Fruit fly (Drosophila melanogaster) whole organism, embryonic: ENCODE measurements around the gene LysB.

ENCODE experiments used
- Abd-B ChIP-seq: fragments of 200-800 bp; sonication (Bioruptor generic); optimal IDR thresholded peaks from 2 replicates; lab custom pipeline; 2018; ENCODE audit warnings: missing biosample characterization, mild to moderate bottlenecking, missing genetic modification characterization, moderate library complexity
- Aef1 ChIP-seq: fragments of 200-800 bp; sonication (Bioruptor generic); IDR thresholded peaks from 3 replicates; pipeline ENCODE4 v1.3.6; 2022; ENCODE audit warnings: missing biosample characterization, missing genetic modification characterization
- Atf6 ChIP-seq: fragments of 200-800 bp; sonication (Bioruptor generic); IDR thresholded peaks from 2 replicates; pipeline ENCODE4 v1.3.6; 2022; ENCODE audit warnings: missing biosample characterization, missing genetic modification characterization
- B-H1 ChIP-seq: fragments of 200-800 bp; sonication (Bioruptor generic); IDR thresholded peaks from 3 replicates; pipeline ENCODE4 v1.3.6; 2022; ENCODE audit warnings: missing biosample characterization, missing genetic modification characterization
- CG11696 ChIP-seq: fragments of 200-800 bp; sonication (Bioruptor generic); IDR thresholded peaks from 2 replicates; pipeline ENCODE4 v1.3.6; 2022; ENCODE audit warnings: missing biosample characterization, missing genetic modification characterization
- CG12391 ChIP-seq: fragments of 200-800 bp; sonication (Bioruptor generic); optimal IDR thresholded peaks from 3 replicates; lab custom pipeline; 2018; ENCODE audit warnings: missing biosample characterization, mild to moderate bottlenecking, missing genetic modification characterization, moderate library complexity
- CG13424 ChIP-seq: fragments of 200-800 bp; sonication (Bioruptor generic); optimal IDR thresholded peaks from 2 replicates; lab custom pipeline; 2019; ENCODE audit warnings: missing biosample characterization, mild to moderate bottlenecking, missing genetic modification characterization, moderate library complexity
- CG17186 ChIP-seq: fragments of 200-800 bp; sonication (Bioruptor generic); optimal IDR thresholded peaks from 3 replicates; lab custom pipeline; 2017; ENCODE audit warnings: missing biosample characterization, missing genetic modification reagents, missing genetic modification characterization
- CG17612 ChIP-seq: fragments of 200-800 bp; sonication (Bioruptor generic); IDR thresholded peaks from 2 replicates; pipeline ENCODE4 v1.3.6; 2022; ENCODE audit warnings: missing biosample characterization, missing genetic modification characterization
- CG17912 ChIP-seq: fragments of 200-800 bp; sonication (Bioruptor generic); optimal IDR thresholded peaks from 2 replicates; lab custom pipeline; 2018; ENCODE audit warnings: missing biosample characterization, mild to moderate bottlenecking, missing genetic modification characterization
- CG2202 ChIP-seq: fragments of 200-800 bp; sonication (Bioruptor generic); optimal IDR thresholded peaks from 2 replicates; lab custom pipeline; 2018; ENCODE audit warnings: missing biosample characterization, mild to moderate bottlenecking, missing genetic modification characterization
- CG30020 ChIP-seq: fragments of 200-800 bp; optimal IDR thresholded peaks from 2 replicates; lab custom pipeline; 2019; ENCODE audit warnings: missing biosample characterization, mild to moderate bottlenecking, missing genetic modification characterization, moderate library complexity
- CG30403 ChIP-seq: fragments of 200-800 bp; sonication (Bioruptor generic); optimal IDR thresholded peaks from 3 replicates; lab custom pipeline; 2016; ENCODE audit warnings: missing biosample characterization, missing genetic modification characterization
- CG42726 ChIP-seq: fragments of 200-800 bp; sonication (Bioruptor generic); IDR thresholded peaks from 2 replicates; pipeline ENCODE4 v1.3.6; 2022; ENCODE audit warnings: missing biosample characterization, missing genetic modification characterization; ENCODE audit not compliant: partially characterized antibody
- CG4282 ChIP-seq: fragments of 200-800 bp; sonication (Bioruptor generic); optimal IDR thresholded peaks from 2 replicates; lab custom pipeline; 2016; ENCODE audit warnings: missing biosample characterization, missing genetic modification characterization
- CG4424 ChIP-seq: fragments of 200-800 bp; sonication (Bioruptor generic); optimal IDR thresholded peaks from 3 replicates; lab custom pipeline; 2016; ENCODE audit warnings: missing biosample characterization, missing genetic modification characterization
- CG4854 ChIP-seq: fragments of 200-800 bp; sonication (Bioruptor generic); optimal IDR thresholded peaks from 2 replicates; lab custom pipeline; 2016; ENCODE audit warnings: missing biosample characterization, missing genetic modification characterization, inconsistent platforms
- CG6654 ChIP-seq: fragments of 200-800 bp; sonication (Bioruptor generic); optimal IDR thresholded peaks from 2 replicates; lab custom pipeline; 2017; ENCODE audit warnings: missing biosample characterization, mild to moderate bottlenecking, missing genetic modification characterization
- CG7987 ChIP-seq: fragments of 200-800 bp; sonication (Bioruptor generic); optimal IDR thresholded peaks from 2 replicates; lab custom pipeline; 2018; ENCODE audit warnings: missing biosample characterization, mild to moderate bottlenecking, missing genetic modification characterization, moderate library complexity
- CG8281 ChIP-seq: fragments of 200-800 bp; sonication (Bioruptor generic); optimal IDR thresholded peaks from 2 replicates; lab custom pipeline; 2018; ENCODE audit warnings: missing biosample characterization, mild to moderate bottlenecking, missing genetic modification characterization, moderate library complexity
- CG8388 ChIP-seq: fragments of 200-800 bp; sonication (Bioruptor generic); optimal IDR thresholded peaks from 2 replicates; lab custom pipeline; 2019; ENCODE audit warnings: missing biosample characterization, mild to moderate bottlenecking, missing genetic modification characterization, moderate library complexity
- CG8924 ChIP-seq: fragments of 200-800 bp; optimal IDR thresholded peaks from 3 replicates; lab custom pipeline; 2019; ENCODE audit warnings: missing biosample characterization, mild to moderate bottlenecking, missing genetic modification characterization, moderate library complexity
- CG9817 ChIP-seq: fragments of 200-800 bp; sonication (Bioruptor generic); optimal IDR thresholded peaks from 2 replicates; lab custom pipeline; 2018; ENCODE audit warnings: missing biosample characterization, mild to moderate bottlenecking, missing genetic modification characterization, moderate library complexity
- CG9932 ChIP-seq: fragments of 200-800 bp; sonication (Bioruptor generic); IDR thresholded peaks from 2 replicates; pipeline ENCODE4 v1.3.6; 2022; ENCODE audit warnings: missing biosample characterization, missing genetic modification characterization
- Dp ChIP-seq: fragments of 200-800 bp; sonication (Bioruptor generic); optimal IDR thresholded peaks from 2 replicates; lab custom pipeline; 2018; ENCODE audit warnings: missing biosample characterization, mild to moderate bottlenecking, missing genetic modification characterization, moderate library complexity
- H2.0 ChIP-seq: fragments of 200-800 bp; sonication (Bioruptor generic); IDR thresholded peaks from 2 replicates; pipeline ENCODE4 v1.3.6; 2022; ENCODE audit warnings: missing biosample characterization, missing genetic modification characterization
- Hmx ChIP-seq: fragments of 200-800 bp; sonication (Bioruptor generic); optimal IDR thresholded peaks from 2 replicates; lab custom pipeline; 2016; ENCODE audit warnings: missing biosample characterization, missing genetic modification characterization
- Hsf ChIP-seq: fragments of 200-800 bp; sonication (Bioruptor generic); optimal IDR thresholded peaks from 3 replicates; lab custom pipeline; 2016; ENCODE audit warnings: missing biosample characterization, missing genetic modification characterization
- NK7.1 ChIP-seq: fragments of 200-800 bp; sonication (Bioruptor generic); optimal IDR thresholded peaks from 3 replicates; lab custom pipeline; 2016; ENCODE audit warnings: missing biosample characterization, missing genetic modification characterization
- Nf-YC ChIP-seq: fragments of 200-800 bp; optimal IDR thresholded peaks from 3 replicates; lab custom pipeline; 2019; ENCODE audit warnings: missing biosample characterization, mild to moderate bottlenecking, missing genetic modification characterization, moderate library complexity
- Rfx ChIP-seq: fragments of 200-800 bp; sonication (Bioruptor generic); IDR thresholded peaks from 2 replicates; pipeline ENCODE4 v1.3.6; 2022; ENCODE audit warnings: missing biosample characterization, missing genetic modification characterization
- Spps ChIP-seq: fragments of 200-800 bp; sonication (Bioruptor generic); optimal IDR thresholded peaks from 2 replicates; lab custom pipeline; 2018; ENCODE audit warnings: missing biosample characterization, mild to moderate bottlenecking, missing genetic modification characterization
- ac ChIP-seq: fragments of 200-800 bp; sonication (Bioruptor generic); optimal IDR thresholded peaks from 3 replicates; lab custom pipeline; 2017; ENCODE audit warnings: missing biosample characterization, mild to moderate bottlenecking, missing genetic modification characterization
- crp ChIP-seq, 2 experiments: fragments of 200-800 bp; sonication (Bioruptor generic); optimal IDR thresholded peaks; 2 replicates in 1 of 2; 3 replicates in 1 of 2; lab custom pipeline; 2017; ENCODE audit warnings: missing biosample characterization in 2 of 2, missing genetic modification characterization in 2 of 2, mild to moderate bottlenecking in 1 of 2, moderate library complexity in 1 of 2
- dati ChIP-seq: fragments of 200-800 bp; sonication (Bioruptor generic); IDR thresholded peaks from 2 replicates; pipeline ENCODE4 v1.3.6; 2022; ENCODE audit warnings: missing biosample characterization, missing genetic modification characterization
- dysf ChIP-seq: fragments of 200-800 bp; sonication (Bioruptor generic); IDR thresholded peaks from 3 replicates; pipeline ENCODE4 v1.3.6; 2022; ENCODE audit warnings: missing biosample characterization, missing genetic modification characterization
- exex ChIP-seq: fragments of 200-800 bp; sonication (Bioruptor generic); optimal IDR thresholded peaks from 4 replicates; lab custom pipeline; 2018; ENCODE audit warnings: missing biosample characterization, mild to moderate bottlenecking, missing genetic modification characterization, moderate library complexity
- fd102C ChIP-seq: fragments of 200-800 bp; sonication (Bioruptor generic); optimal IDR thresholded peaks from 2 replicates; lab custom pipeline; 2018; ENCODE audit warnings: missing biosample characterization, mild to moderate bottlenecking, missing genetic modification characterization, moderate library complexity
- grn ChIP-seq: fragments of 200-800 bp; sonication (Bioruptor generic); optimal IDR thresholded peaks from 3 replicates; lab custom pipeline; 2017; ENCODE audit warnings: missing biosample characterization, missing genetic modification characterization
- inv ChIP-seq: fragments of 200-800 bp; sonication (Bioruptor generic); IDR thresholded peaks from 2 replicates; pipeline ENCODE4 v1.3.6; 2022; ENCODE audit warnings: missing biosample characterization, missing genetic modification characterization; ENCODE audit not compliant: partially characterized antibody
- kni ChIP-seq: fragments of 200-800 bp; sonication (Bioruptor generic); optimal IDR thresholded peaks from 3 replicates; lab custom pipeline; 2017; ENCODE audit warnings: mild to moderate bottlenecking, missing biosample characterization, missing genetic modification reagents, missing genetic modification characterization
- odd ChIP-seq: fragments of 200-800 bp; sonication (Bioruptor generic); optimal IDR thresholded peaks from 2 replicates; lab custom pipeline; 2017; ENCODE audit warnings: missing biosample characterization, mild to moderate bottlenecking, missing genetic modification characterization
- prd ChIP-seq, 3 experiments: fragments of >200 bp in 2 of 3; fragments of 200-800 bp in 1 of 3; sonication (Bioruptor generic) in 1 of 3; optimal IDR thresholded peaks in 2 of 3; IDR thresholded peaks in 1 of 3; 2 replicates in 2 of 3; 3 replicates in 1 of 3; pipeline versions ENCODE4 v1.3.6 to Lab custom; 2017 to 2022; ENCODE audit warnings: missing biosample characterization in 1 of 3, missing genetic modification characterization in 1 of 3
- sens-2 ChIP-seq: fragments of 200-800 bp; sonication (Bioruptor generic); IDR thresholded peaks from 2 replicates; pipeline ENCODE4 v1.3.6; 2022; ENCODE audit warnings: missing biosample characterization, missing genetic modification characterization
- shn ChIP-seq: fragments of 200-800 bp; sonication (Bioruptor generic); optimal IDR thresholded peaks from 3 replicates; lab custom pipeline; 2016; ENCODE audit warnings: missing biosample characterization, missing genetic modification characterization
- sima ChIP-seq: fragments of 200-800 bp; sonication (Bioruptor generic); optimal IDR thresholded peaks from 2 replicates; lab custom pipeline; 2016; ENCODE audit warnings: missing biosample characterization, missing genetic modification characterization
- tna ChIP-seq: fragments of 200-800 bp; sonication (Bioruptor generic); IDR thresholded peaks from 2 replicates; pipeline ENCODE4 v1.3.6; 2022; ENCODE audit warnings: missing biosample characterization, missing genetic modification characterization; ENCODE audit not compliant: partially characterized antibody
- tx ChIP-seq: fragments of 200-800 bp; sonication (Bioruptor generic); optimal IDR thresholded peaks from 2 replicates; lab custom pipeline; 2016; ENCODE audit warnings: missing biosample characterization, missing genetic modification characterization
- unc-4 ChIP-seq: fragments of 200-800 bp; sonication (Bioruptor generic); IDR thresholded peaks from 2 replicates; pipeline ENCODE4 v1.3.6; 2022; ENCODE audit warnings: missing biosample characterization, missing genetic modification characterization; ENCODE audit not compliant: partially characterized antibody
- yki ChIP-seq: fragments of >200 bp; optimal IDR thresholded peaks from 3 replicates; lab custom pipeline; 2018
- zf30C ChIP-seq: fragments of 200-800 bp; sonication (Bioruptor generic); optimal IDR thresholded peaks from 3 replicates; lab custom pipeline; 2018; ENCODE audit warnings: missing biosample characterization, mild to moderate bottlenecking, missing genetic modification characterization

Gene LysB

DNA sequence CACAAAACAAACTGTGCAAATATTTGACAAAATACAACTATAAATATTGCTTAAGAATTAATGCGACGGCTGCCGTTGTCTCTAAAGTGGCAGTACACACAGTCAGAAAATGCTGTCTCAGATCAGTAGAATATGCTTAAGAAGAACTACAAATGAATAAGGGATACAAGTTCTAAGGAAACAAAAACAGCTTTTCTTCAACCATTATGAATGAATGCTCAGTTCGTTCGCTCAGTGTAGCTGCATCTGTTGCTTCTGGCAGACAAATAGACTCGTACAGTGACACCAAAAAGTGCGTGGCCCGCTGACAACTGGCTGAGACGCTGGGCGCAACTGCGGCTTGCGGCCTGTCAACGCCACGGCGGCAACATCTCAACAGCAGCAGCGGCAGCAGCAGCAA, 41.4 kb upstream of the LysB start (continued):
- TF ChIP-seq prd (optimal IDR thresholded peaks at IDR 0.05; lab: Kevin White, UChicago) (no peak), prd (GFP tag; IDR thresholded peaks at IDR 0.05; lab: Robert Waterston, UW) (peak; percentile 10; the same call in 1 of the 3 replicates), zf30C (peak; percentile 71), dati (no peak), crp (GFP tag; optimal IDR thresholded peaks at IDR 0.05; lab: Kevin White, UChicago) (no peak), Rfx (no peak; the same call in 1 of the 2 replicates), NK7.1 (GFP tag; lab: Kevin White, UChicago) (no peak), CG4424 (GFP tag; lab: Kevin White, UChicago) (no peak), ac (GFP tag; lab: Kevin White, UChicago) (no peak), tna (GFP tag; lab: Robert Waterston, UW) (no peak), inv (no peak), CG8924 (no peak), yki (no peak), CG2202 (tag; lab: Kevin White, UChicago) (no peak), grn (GFP tag; lab: Kevin White, UChicago) (no peak), Spps (no peak), Abd-B (GFP tag; lab: Kevin White, UChicago) (no peak)

DNA sequence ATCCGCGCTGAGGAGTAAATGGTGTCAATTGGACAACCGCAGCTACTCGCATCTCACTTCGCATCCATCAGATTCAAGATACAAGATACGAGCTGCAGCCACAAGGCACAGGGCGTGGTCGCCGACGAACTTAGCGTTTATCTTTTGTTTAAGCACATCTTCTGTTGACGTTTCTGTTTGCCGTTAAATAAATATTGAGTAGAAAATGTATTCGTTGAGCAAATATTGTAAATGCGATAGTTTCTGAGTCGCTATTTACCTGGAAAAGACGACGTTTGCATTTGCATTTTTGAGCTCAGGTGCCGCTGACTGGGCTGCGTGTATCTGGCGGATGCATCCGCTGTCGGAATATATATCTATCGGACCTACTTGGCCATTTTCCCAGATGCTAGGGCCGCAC, 40.9 kb upstream of the LysB start:
- no peak for TF ChIP-seq CG6654
- TF ChIP-seq fd102C (GFP tag; lab: Kevin White, UChicago) = peak; percentile 98
- 0 out of 2 replicates have a peak, but pooled peaks have one; percentile 34 for TF ChIP-seq sens-2 (GFP tag; lab: Robert Waterston, UW)
- no peak for TF ChIP-seq dysf (GFP tag; lab: Robert Waterston, UW)
- TF ChIP-seq Hmx (GFP tag; lab: Kevin White, UChicago) = no peak
- TF ChIP-seq odd (GFP tag; lab: Kevin White, UChicago) = peak; percentile 81
- no peak for TF ChIP-seq Hsf (GFP tag; lab: Kevin White, UChicago)
- TF ChIP-seq sima (GFP tag; lab: Kevin White, UChicago) = no peak
- TF ChIP-seq kni (GFP tag; lab: Kevin White, UChicago) = peak; percentile 94
- peak; percentile 61 for TF ChIP-seq CG13424
- TF ChIP-seq CG4424 (GFP tag; lab: Kevin White, UChicago) = peak; percentile 1
- no peak for TF ChIP-seq Atf6
- no peak for TF ChIP-seq CG8388 (GFP tag; lab: Kevin White, UChicago)
- no peak for TF ChIP-seq tx
- no peak for TF ChIP-seq Aef1
- no peak for TF ChIP-seq Dp (GFP tag; lab: Kevin White, UChicago)
- TF ChIP-seq CG17186 (GFP tag; lab: Kevin White, UChicago) = peak; percentile 61
- no peak for TF ChIP-seq Nf-YC
- no peak for TF ChIP-seq NK7.1 (GFP tag; lab: Kevin White, UChicago)
- TF ChIP-seq CG17912 (GFP tag; lab: Kevin White, UChicago) = peak; percentile 81
- peak; percentile 64 for TF ChIP-seq CG7987 (GFP tag; lab: Kevin White, UChicago)
- TF ChIP-seq CG9932 = no peak
- no peak; the same call in 1 of the 2 replicates for TF ChIP-seq H2.0 (GFP tag; lab: Robert Waterston, UW)
- TF ChIP-seq CG11696 = no peak
- no peak for TF ChIP-seq unc-4 (GFP tag; lab: Robert Waterston, UW)
- no peak for TF ChIP-seq CG30403 (GFP tag; lab: Kevin White, UChicago)
- peak; percentile 45 for TF ChIP-seq CG8281 (tag; lab: Kevin White, UChicago)
- TF ChIP-seq CG30020 (tag; lab: Kevin White, UChicago) = no peak
- no peak for TF ChIP-seq B-H1
- TF ChIP-seq CG42726 (GFP tag; lab: Robert Waterston, UW) = no peak
- no peak for TF ChIP-seq shn (GFP tag; lab: Kevin White, UChicago)
- no peak for TF ChIP-seq CG4854 (GFP tag; lab: Kevin White, UChicago)
- TF ChIP-seq CG12391 (tag; lab: Kevin White, UChicago) = no peak
- no peak for TF ChIP-seq CG17612 (GFP tag; lab: Robert Waterston, UW)
- no peak for TF ChIP-seq exex
- TF ChIP-seq CG9817 (tag; lab: Kevin White, UChicago) = no peak
- TF ChIP-seq CG4282 (GFP tag; lab: Kevin White, UChicago) = no peak
